Worm (Caenorhabditis elegans) whole organism, mixed stage, embryonic: ENCODE results near the gene R04B3.3.

Source experiments
- M03D4.4 ChIP-seq: sonication (generic microtip); optimal IDR thresholded peaks from 2 replicates; lab custom pipeline; 2017; ENCODE audit warnings: mild to moderate bottlenecking, missing genetic modification characterization, missing compliant biosample characterization
- bed-3 ChIP-seq: fragments of 200-800 bp; sonication (Bioruptor generic); optimal IDR thresholded peaks from 3 replicates; lab custom pipeline; 2018; ENCODE audit warnings: mild to moderate bottlenecking, missing genetic modification characterization, moderate library complexity, missing compliant biosample characterization
- blmp-1 ChIP-seq: fragments of 150-350 bp; optimal IDR thresholded peaks from 2 replicates; lab custom pipeline; 2014; ENCODE audit warnings: missing biosample characterization, missing genetic modification characterization
- ceh-39 ChIP-seq: fragments of 150-350 bp; optimal IDR thresholded peaks from 2 replicates; lab custom pipeline; 2014; ENCODE audit warnings: missing biosample characterization, missing genetic modification characterization
- ceh-43 ChIP-seq: fragments of 200-800 bp; sonication (Bioruptor generic); optimal IDR thresholded peaks from 2 replicates; lab custom pipeline; 2018; ENCODE audit warnings: mild to moderate bottlenecking, missing genetic modification characterization, moderate library complexity, missing compliant biosample characterization
- ceh-83 ChIP-seq: fragments of 200-800 bp; sonication (Bioruptor generic); optimal IDR thresholded peaks from 2 replicates; lab custom pipeline; 2018; ENCODE audit warnings: mild to moderate bottlenecking, missing genetic modification characterization, missing compliant biosample characterization
- ces-1 ChIP-seq: fragments of 150-350 bp; optimal IDR thresholded peaks from 2 replicates; lab custom pipeline; 2014; ENCODE audit warnings: missing biosample characterization, missing genetic modification reagents, missing genetic modification characterization
- cnd-1 ChIP-seq: fragments of 200-800 bp; sonication (Bioruptor generic); optimal IDR thresholded peaks from 2 replicates; lab custom pipeline; 2018; ENCODE audit warnings: mild to moderate bottlenecking, missing genetic modification characterization, missing compliant biosample characterization
- drap-1 ChIP-seq: fragments of 200-800 bp; sonication (Bioruptor generic); optimal IDR thresholded peaks from 3 replicates; lab custom pipeline; 2018; ENCODE audit warnings: mild to moderate bottlenecking, missing genetic modification characterization, missing compliant biosample characterization
- elt-1 ChIP-seq: sonication (generic microtip); optimal IDR thresholded peaks from 2 replicates; lab custom pipeline; 2017; ENCODE audit warnings: missing genetic modification characterization, mild to moderate bottlenecking, missing compliant biosample characterization, antibody characterized with exemption, moderate library complexity, borderline replicate concordance; ENCODE audit not compliant: insufficient read depth
- elt-3 ChIP-seq: fragments of 150-350 bp; optimal IDR thresholded peaks from 2 replicates; lab custom pipeline; 2014; ENCODE audit warnings: missing biosample characterization, missing genetic modification characterization
- flh-1 ChIP-seq: fragments of 200-800 bp; sonication (Bioruptor generic); optimal IDR thresholded peaks from 2 replicates; lab custom pipeline; 2018; ENCODE audit warnings: mild to moderate bottlenecking, missing genetic modification characterization, moderate library complexity, missing compliant biosample characterization
- ham-2 ChIP-seq: fragments of 200-800 bp; sonication (Bioruptor generic); optimal IDR thresholded peaks from 2 replicates; lab custom pipeline; 2018; ENCODE audit warnings: mild to moderate bottlenecking, missing genetic modification characterization, missing compliant biosample characterization
- hlh-1 ChIP-seq: fragments of 150-350 bp; optimal IDR thresholded peaks from 2 replicates; lab custom pipeline; 2014; ENCODE audit warnings: missing biosample characterization, missing genetic modification reagents, missing genetic modification characterization
- lin-13 ChIP-seq: fragments of 150-350 bp; optimal IDR thresholded peaks from 2 replicates; lab custom pipeline; 2014; ENCODE audit warnings: missing biosample characterization, missing genetic modification characterization
- lin-32 ChIP-seq: fragments of 200-800 bp; sonication (Bioruptor generic); optimal IDR thresholded peaks from 2 replicates; lab custom pipeline; 2018; ENCODE audit warnings: mild to moderate bottlenecking, missing genetic modification characterization, missing compliant biosample characterization
- lsy-2 ChIP-seq: fragments of 150-350 bp; optimal IDR thresholded peaks from 2 replicates; lab custom pipeline; 2014; ENCODE audit warnings: missing biosample characterization, missing genetic modification characterization
- mab-5 ChIP-seq: fragments of 150-350 bp; optimal IDR thresholded peaks from 2 replicates; lab custom pipeline; 2014; ENCODE audit warnings: missing biosample characterization, missing genetic modification characterization
- mls-2 ChIP-seq: sonication (generic microtip); optimal IDR thresholded peaks from 2 replicates; lab custom pipeline; 2016; ENCODE audit warnings: mild to moderate bottlenecking, missing genetic modification characterization, moderate library complexity, missing compliant biosample characterization
- nhr-12 ChIP-seq: fragments of 150-350 bp; optimal IDR thresholded peaks from 2 replicates; lab custom pipeline; 2014; ENCODE audit warnings: missing biosample characterization, missing genetic modification characterization
- nhr-2 ChIP-seq: fragments of 150-350 bp; optimal IDR thresholded peaks from 2 replicates; lab custom pipeline; 2014; ENCODE audit warnings: missing biosample characterization, missing genetic modification characterization
- nhr-237 ChIP-seq: fragments of 150-350 bp; optimal IDR thresholded peaks from 2 replicates; lab custom pipeline; 2014; ENCODE audit warnings: missing biosample characterization, missing genetic modification characterization
- nhr-76 ChIP-seq: sonication (generic microtip); optimal IDR thresholded peaks from 2 replicates; lab custom pipeline; 2017; ENCODE audit warnings: missing biosample characterization, missing genetic modification characterization
- pha-4 ChIP-seq: fragments of 150-350 bp; optimal IDR thresholded peaks from 2 replicates; lab custom pipeline; 2018; ENCODE audit warnings: missing biosample characterization, missing genetic modification reagents, missing genetic modification characterization
- sem-2 ChIP-seq: fragments of 200-800 bp; sonication (Bioruptor generic); optimal IDR thresholded peaks from 2 replicates; lab custom pipeline; 2018; ENCODE audit warnings: mild to moderate bottlenecking, missing genetic modification characterization, missing compliant biosample characterization
- snpc-4 ChIP-seq: fragments of 150-350 bp; optimal IDR thresholded peaks from 2 replicates; lab custom pipeline; 2014; ENCODE audit warnings: missing biosample characterization, missing genetic modification characterization
- sptf-1 ChIP-seq: sonication (generic microtip); optimal IDR thresholded peaks from 2 replicates; lab custom pipeline; 2017; ENCODE audit warnings: mild to moderate bottlenecking, missing genetic modification characterization, moderate library complexity, missing compliant biosample characterization
- tbx-8 ChIP-seq: fragments of 200-800 bp; sonication (Bioruptor generic); optimal IDR thresholded peaks from 2 replicates; lab custom pipeline; 2018; ENCODE audit warnings: mild to moderate bottlenecking, missing genetic modification characterization, moderate library complexity, missing compliant biosample characterization
- unc-120 ChIP-seq: sonication (generic microtip); optimal IDR thresholded peaks from 2 replicates; lab custom pipeline; 2017; ENCODE audit warnings: missing genetic modification characterization, missing compliant biosample characterization; ENCODE audit not compliant: poor library complexity, severe bottlenecking
- unc-39 ChIP-seq: fragments of 150-350 bp; optimal IDR thresholded peaks from 2 replicates; lab custom pipeline; 2014; ENCODE audit warnings: missing biosample characterization, missing genetic modification characterization
- unc-62 ChIP-seq: fragments of 150-350 bp; optimal IDR thresholded peaks from 2 replicates; lab custom pipeline; 2014; ENCODE audit warnings: missing biosample characterization, missing genetic modification reagents, missing genetic modification characterization
- ztf-11 ChIP-seq: fragments of 150-350 bp; optimal IDR thresholded peaks from 2 replicates; lab custom pipeline; 2014; ENCODE audit warnings: missing biosample characterization, missing genetic modification characterization

R04B3.3 gene

ce11 chrX:2456141-2456540 lies 19.6 kb downstream of the R04B3.3 start:
- TF ChIP-seq unc-39 (tag; lab: Kevin White, UChicago) (no peak), sptf-1 (tag; lab: Kevin White, UChicago) (no peak), tbx-8 (GFP tag; lab: Kevin White, UChicago) (no peak), elt-1 (tag; lab: Kevin White, UChicago) (no peak), hlh-1 (tag; lab: Kevin White, UChicago) (no peak), flh-1 (GFP tag; lab: Kevin White, UChicago) (no peak), ceh-43 (GFP tag; lab: Kevin White, UChicago) (no peak), ham-2 (no peak), blmp-1 (no peak), ces-1 (no peak), ztf-11 (no peak), ceh-39 (tag; lab: Kevin White, UChicago) (no peak)

- TF ChIP-seq ces-1 (peak; percentile 91), blmp-1 (no peak)
Measured at ce11 chrX:2454914-2455313, 20.9 kb downstream of the R04B3.3 start.

ce11 chrX:2452716-2453115 lies 23.1 kb downstream of the R04B3.3 start:
- TF ChIP-seq mls-2 (tag; lab: Kevin White, UChicago) (peak; percentile 17), M03D4.4 (tag; lab: Kevin White, UChicago) (no peak), elt-3 (tag; lab: Kevin White, UChicago) (no peak), nhr-2 (tag; lab: Kevin White, UChicago) (peak; percentile 76), cnd-1 (tag; lab: Kevin White, UChicago) (peak; percentile 47), lin-13 (tag; lab: Kevin White, UChicago) (no peak), lin-32 (peak; percentile 27), ceh-39 (tag; lab: Kevin White, UChicago) (peak; percentile 72)

DNA sequence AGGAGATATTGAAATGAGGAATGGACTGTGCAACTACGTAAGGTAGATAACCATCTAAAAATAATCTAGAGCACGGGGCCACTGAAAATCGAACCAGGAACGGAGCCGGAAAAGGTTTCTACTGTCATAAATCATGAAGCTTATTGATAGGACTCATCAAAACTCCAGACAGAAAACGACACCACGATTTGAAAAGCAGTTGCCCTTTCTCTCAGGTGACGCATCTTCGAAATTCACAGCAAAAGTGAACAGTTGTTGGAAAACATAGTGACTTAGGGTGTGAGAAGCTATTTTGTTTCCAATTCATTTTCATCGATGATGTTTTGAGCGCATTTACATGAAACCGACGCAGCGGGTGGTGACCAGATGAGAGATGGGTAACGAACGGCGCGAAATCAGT lies 23.5 kb downstream of the R04B3.3 start:
- no peak for TF ChIP-seq ham-2
- no peak for TF ChIP-seq ceh-43 (GFP tag; lab: Kevin White, UChicago)
- no peak for TF ChIP-seq lin-32
- no peak for TF ChIP-seq nhr-2 (tag; lab: Kevin White, UChicago)
- no peak for TF ChIP-seq sptf-1 (tag; lab: Kevin White, UChicago)
- TF ChIP-seq ceh-83 = no peak
- TF ChIP-seq hlh-1 (tag; lab: Kevin White, UChicago) = peak; percentile 98
- no peak for TF ChIP-seq nhr-237 (tag; lab: Kevin White, UChicago)
- TF ChIP-seq ces-1 = no peak
- TF ChIP-seq nhr-76 = no peak
- TF ChIP-seq ceh-39 (tag; lab: Kevin White, UChicago) = no peak
- TF ChIP-seq unc-62 = peak; percentile 54
- TF ChIP-seq lsy-2 (tag; lab: Kevin White, UChicago) = no peak
- TF ChIP-seq unc-120 = peak; percentile 11
- TF ChIP-seq mab-5 (tag; lab: Kevin White, UChicago) = no peak
- TF ChIP-seq bed-3 (GFP tag; lab: Kevin White, UChicago) = no peak

- no peak for TF ChIP-seq lin-13 (tag; lab: Kevin White, UChicago)
- TF ChIP-seq mls-2 (tag; lab: Kevin White, UChicago) = no peak
- TF ChIP-seq nhr-12 = no peak
- peak; percentile 42 for TF ChIP-seq ces-1
- no peak for TF ChIP-seq tbx-8 (GFP tag; lab: Kevin White, UChicago)
- no peak for TF ChIP-seq unc-39 (tag; lab: Kevin White, UChicago)
Measured at ce11 chrX:2450994-2451393, 24.8 kb downstream of the R04B3.3 start.

- TF ChIP-seq lsy-2 (tag; lab: Kevin White, UChicago) (no peak), drap-1 (GFP tag; lab: Kevin White, UChicago) (no peak), snpc-4 (no peak), nhr-2 (tag; lab: Kevin White, UChicago) (no peak), pha-4 (tag; lab: Kevin White, UChicago) (no peak), ztf-11 (no peak), mls-2 (tag; lab: Kevin White, UChicago) (no peak), sem-2 (GFP tag; lab: Kevin White, UChicago) (no peak), nhr-237 (tag; lab: Kevin White, UChicago) (no peak)
Measured at ce11 chrX:2447214-2447613, 28.6 kb downstream of the R04B3.3 start.
